Fruit fly (Drosophila melanogaster) whole organism, prepupa: ENCODE results near the gene CG7194.

Experiments used
- CG6163 ChIP-seq: fragments of 200-800 bp; sonication (Bioruptor generic); IDR thresholded peaks from 3 replicates; pipeline ENCODE4 v1.3.6; 2022; ENCODE audit warnings: missing biosample characterization, missing genetic modification characterization
- CG6276 ChIP-seq: fragments of 200-800 bp; sonication (Bioruptor generic); optimal IDR thresholded peaks from 2 replicates; lab custom pipeline; 2017; ENCODE audit warnings: missing biosample characterization, mild to moderate bottlenecking, missing genetic modification characterization
- CG8319 ChIP-seq: fragments of 200-800 bp; sonication (Bioruptor generic); optimal IDR thresholded peaks from 3 replicates; lab custom pipeline; 2016; ENCODE audit warnings: missing biosample characterization, missing genetic modification characterization
- CG9139 ChIP-seq: fragments of 200-800 bp; sonication (Bioruptor generic); optimal IDR thresholded peaks from 3 replicates; lab custom pipeline; 2017; ENCODE audit warnings: missing biosample characterization, mild to moderate bottlenecking, missing genetic modification characterization
- Eip78C ChIP-seq: fragments of 200-800 bp; sonication (Bioruptor generic); peaks from one replicate; lab custom pipeline; 2016; ENCODE audit warnings: missing biosample characterization, missing genetic modification characterization
- Hr38 ChIP-seq: sonication (Bioruptor generic); optimal IDR thresholded peaks from 2 replicates; lab custom pipeline; 2016; ENCODE audit warnings: missing biosample characterization, missing genetic modification characterization
- Sox15 ChIP-seq: fragments of 200-800 bp; sonication (Bioruptor generic); optimal IDR thresholded peaks from 3 replicates; lab custom pipeline; 2016; ENCODE audit warnings: missing biosample characterization, missing genetic modification characterization
- fkh ChIP-seq: fragments of 200-800 bp; sonication (Bioruptor generic); optimal IDR thresholded peaks from 3 replicates; lab custom pipeline; 2017; ENCODE audit warnings: missing biosample characterization, mild to moderate bottlenecking, missing genetic modification characterization, moderate library complexity

dm6 chr3L:8288396-8288795, 15.5 kb downstream of the CG7194 start:
- TF ChIP-seq CG9139 (GFP tag; lab: Kevin White, UChicago) (no peak), fkh (GFP tag; lab: Kevin White, UChicago) (no peak), CG6163 (GFP tag; lab: Robert Waterston, UW) (no peak), Eip78C (GFP tag; lab: Kevin White, UChicago) (no peak), Hr38 (GFP tag; lab: Kevin White, UChicago) (no peak), Sox15 (GFP tag; lab: Kevin White, UChicago) (no peak), CG8319 (GFP tag; lab: Kevin White, UChicago) (no peak), CG6276 (no peak)
